Worm (Caenorhabditis elegans): Measurements from ENCODE around the gene F38B2.2.

Gene F38B2.2

DNA sequence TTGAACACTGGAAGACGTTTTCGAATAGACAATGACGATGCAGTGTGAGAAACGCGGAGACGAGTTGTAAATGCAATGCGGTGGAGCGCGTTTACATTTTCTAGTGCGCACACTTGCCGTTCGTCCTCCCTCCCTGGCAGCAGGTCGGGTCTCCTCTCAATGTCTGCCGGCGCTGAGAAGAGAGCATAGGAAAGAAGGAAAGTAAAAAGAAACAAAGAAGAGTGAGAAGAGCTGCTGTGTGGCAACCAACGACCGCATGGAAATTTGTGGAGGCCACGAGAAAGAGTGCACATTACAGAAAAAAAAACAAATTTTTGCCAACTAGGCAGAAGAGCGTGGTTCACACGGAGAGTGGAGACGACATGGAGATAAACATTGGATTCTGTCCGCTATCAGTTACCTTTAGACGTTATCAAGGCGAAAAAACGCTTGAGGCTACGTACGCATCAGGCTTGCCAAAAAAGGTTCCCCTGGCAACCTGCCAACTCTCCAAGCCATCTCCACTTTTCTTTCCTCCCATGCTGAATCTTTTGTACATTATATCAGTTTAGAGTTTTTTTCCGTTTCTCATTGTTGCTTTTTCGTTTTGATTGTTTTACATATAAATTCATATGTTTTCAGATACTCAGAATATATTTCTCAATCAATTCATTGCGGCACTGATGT is 20.6 kb upstream of the F38B2.2 start, which contains the start of the genes snrp-40.1 and F08G12.3 (continued):
- TF ChIP-seq unc-130 (tag; optimal IDR thresholded peaks at IDR 0.05) = peak; percentile 75
- no peak for TF ChIP-seq efl-3 (GFP tag; optimal IDR thresholded peaks at IDR 0.05)
- TF ChIP-seq F16B12.6 (tag; optimal IDR thresholded peaks at IDR 0.05) = peak; percentile 43
- no peak for TF ChIP-seq nhr-12 (tag; optimal IDR thresholded peaks at IDR 0.05)
- peak; percentile 86 for TF ChIP-seq snu-23 (GFP tag; optimal IDR thresholded peaks at IDR 0.05)
- peak; percentile 53 to 69 for TF ChIP-seq efl-1 (optimal IDR thresholded peaks at IDR 0.05)
- TF ChIP-seq efl-1 (GFP tag; optimal IDR thresholded peaks at IDR 0.05 in 1 of 2) = peak; percentile 28 to 91
- no peak for TF ChIP-seq hlh-17 (GFP tag; optimal IDR thresholded peaks at IDR 0.05; ENCODE audit: borderline replicate concordance)
- no peak for TF ChIP-seq irx-1 (tag; optimal IDR thresholded peaks at IDR 0.05)
- TF ChIP-seq nhr-71 (tag; optimal IDR thresholded peaks at IDR 0.05) = peak; percentile 87
- no peak for TF ChIP-seq mef-2 (tag; optimal IDR thresholded peaks at IDR 0.05)
- peak; percentile 99 for TF ChIP-seq lin-14 (GFP tag; optimal IDR thresholded peaks at IDR 0.05)

DNA sequence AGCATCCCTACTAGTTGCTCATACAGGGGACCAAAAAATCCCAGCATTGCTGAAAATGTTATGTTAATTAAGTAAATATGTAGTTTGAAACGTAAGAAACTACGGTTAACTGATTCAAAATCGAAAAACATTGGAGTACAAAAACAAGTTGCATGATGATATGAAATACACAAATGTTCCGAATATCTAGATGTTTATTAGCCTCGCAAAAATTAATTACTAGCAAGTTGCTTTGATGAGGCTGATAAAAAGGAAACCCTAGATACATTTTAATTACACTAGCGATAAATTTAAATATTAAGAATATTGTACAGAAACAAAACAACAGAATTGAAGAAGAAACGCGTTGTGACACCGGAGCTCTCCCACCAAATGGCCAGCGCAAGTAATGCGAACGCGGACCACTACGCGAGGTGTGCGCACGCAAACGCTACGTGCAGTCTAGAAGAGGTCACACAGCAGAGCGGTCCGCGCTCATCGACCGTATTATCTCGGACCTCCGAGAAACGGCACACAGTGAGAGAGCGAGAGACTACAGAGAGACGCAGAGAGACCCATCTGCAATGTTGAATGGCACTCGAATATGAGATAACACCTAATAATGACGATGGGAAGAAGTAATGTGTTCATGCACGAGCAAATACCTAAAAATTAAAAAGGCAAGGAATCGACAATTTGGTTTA is 17.6 kb upstream of the F38B2.2 start, which contains the start of gene inx-2:
Gene inx-2 (minus strand): TSS at position 51 of the 683 bp plus-strand sequence.
- TF ChIP-seq nhr-47 (tag; optimal IDR thresholded peaks at IDR 0.05) (no peak), mef-2 (tag; optimal IDR thresholded peaks at IDR 0.05) (no peak), Y116A8C.19 (tag; optimal IDR thresholded peaks at IDR 0.05; ENCODE audit: borderline replicate concordance) (no peak), ztf-4 (tag; optimal IDR thresholded peaks at IDR 0.05) (no peak), pax-3 (tag; optimal IDR thresholded peaks at IDR 0.05) (no peak), tbx-2 (tag; optimal IDR thresholded peaks at IDR 0.05) (no peak), sptf-1 (tag; optimal IDR thresholded peaks at IDR 0.05) (no peak), pag-3 (tag; optimal IDR thresholded peaks at IDR 0.05; ENCODE audit: borderline replicate concordance, insufficient read depth) (no peak), ces-1 (GFP tag; optimal IDR thresholded peaks at IDR 0.05) (no peak), nhr-77 (tag; optimal IDR thresholded peaks at IDR 0.05) (no peak), nhr-11 (tag; optimal IDR thresholded peaks at IDR 0.05) (no peak), sox-4 (tag; optimal IDR thresholded peaks at IDR 0.05) (no peak), lin-15B (tag; optimal IDR thresholded peaks at IDR 0.05) (no peak), nhr-90 (tag; optimal IDR thresholded peaks at IDR 0.05; ENCODE audit: poor library complexity) (no peak), lin-13 (GFP tag; optimal IDR thresholded peaks at IDR 0.05) (no peak), zag-1 (tag; optimal IDR thresholded peaks at IDR 0.05) (no peak), dpl-1 (GFP tag; optimal IDR thresholded peaks at IDR 0.05) (no peak)

DNA sequence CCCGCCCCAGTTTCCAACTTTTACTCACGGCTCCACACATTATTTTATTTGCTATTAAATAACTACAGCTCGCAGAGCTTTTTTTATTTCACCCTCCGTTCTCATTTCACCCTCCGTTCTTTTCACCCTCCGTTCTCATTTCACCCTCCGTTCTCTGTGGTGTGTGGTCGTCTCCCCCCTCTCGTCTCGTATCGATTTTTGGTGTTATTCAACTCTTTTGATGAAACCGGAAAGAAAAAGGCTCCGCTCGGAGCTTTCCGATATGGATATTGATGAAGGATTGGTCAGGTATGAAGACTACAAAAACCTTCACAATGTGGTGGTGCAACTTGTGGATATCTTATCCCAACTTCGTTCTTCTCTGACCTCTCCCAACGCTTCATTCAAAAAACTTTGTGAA is 11.4 kb upstream of the F38B2.2 start:
- no peak for TF ChIP-seq egl-27 (tag; optimal IDR thresholded peaks at IDR 0.05)
- no peak for TF ChIP-seq tlp-1 (tag; optimal IDR thresholded peaks at IDR 0.05)
- no peak for TF ChIP-seq grh-1 (GFP tag; IDR thresholded peaks at IDR 0.05)
- no peak for TF ChIP-seq elt-2 (tag; optimal IDR thresholded peaks at IDR 0.05)
- TF ChIP-seq fkh-4 (tag; optimal IDR thresholded peaks at IDR 0.05; ENCODE audit: borderline replicate concordance) = no peak
- TF ChIP-seq unc-86 (tag; optimal IDR thresholded peaks at IDR 0.05) = no peak
- TF ChIP-seq nhr-85 (tag) = no peak
- TF ChIP-seq efl-3 (GFP tag; optimal IDR thresholded peaks at IDR 0.05) = no peak
- TF ChIP-seq aly-2 (tag; optimal IDR thresholded peaks at IDR 0.05) = no peak
- no peak for TF ChIP-seq mep-1 (tag; optimal IDR thresholded peaks at IDR 0.05)
